Fruit fly (Drosophila melanogaster): ENCODE results near the gene CG5466.

CG5466 gene

dm6 chr3R:20579816-20580215, 37.9 kb upstream of the CG5466 start, which contains the start of the genes EloB and Srp14 (continued):
- TF ChIP-seq CG17328 (GFP tag; IDR thresholded peaks at IDR 0.05) (peak; percentile 80), bsh (GFP tag; optimal IDR thresholded peaks at IDR 0.05) (peak in 1 of 2 experiments; percentile 82), CG12155 (GFP tag; optimal IDR thresholded peaks at IDR 0.05) (peak; percentile 77), CG18599 (GFP tag; optimal IDR thresholded peaks at IDR 0.05) (no peak), CG10654 (GFP tag; optimal IDR thresholded peaks at IDR 0.05) (peak; percentile 71), Nf-YA (GFP tag; IDR thresholded peaks at IDR 0.05) (no peak), mirr (GFP tag; optimal IDR thresholded peaks at IDR 0.05) (peak; percentile 51), ken (GFP tag; IDR thresholded peaks at IDR 0.05) (peak; percentile 59; the same call in 1 of the 3 replicates), Dad (GFP tag; optimal IDR thresholded peaks at IDR 0.05) (peak; percentile 81), sc (optimal IDR thresholded peaks at IDR 0.05) (no peak), sc (GFP tag; optimal IDR thresholded peaks at IDR 0.05) (no peak), CG9797 (GFP tag; optimal IDR thresholded peaks at IDR 0.05) (peak; percentile 80), tgo (GFP tag; IDR thresholded peaks at IDR 0.05) (peak; percentile 66), wdn (GFP tag; IDR thresholded peaks at IDR 0.05) (peak; percentile 59; the same call in 1 of the 2 replicates), CG33213 (GFP tag; optimal IDR thresholded peaks at IDR 0.05) (peak; percentile 71), btn (GFP tag; optimal IDR thresholded peaks at IDR 0.05) (peak; percentile 13), CG7928 (GFP tag; optimal IDR thresholded peaks at IDR 0.05) (peak; percentile 96), CG6254 (GFP tag; optimal IDR thresholded peaks at IDR 0.05) (no peak), D (optimal IDR thresholded peaks at IDR 0.05) (no peak), D (GFP tag; optimal IDR thresholded peaks at IDR 0.05) (peak; percentile 24), CG4424 (GFP tag; optimal IDR thresholded peaks at IDR 0.05) (peak; percentile 84), CG2129 (GFP tag; IDR thresholded peaks at IDR 0.05; ENCODE audit: partially characterized antibody) (peak; percentile 95), CG6854 (GFP tag; optimal IDR thresholded peaks at IDR 0.05) (peak; percentile 54), cg (GFP tag; optimal IDR thresholded peaks at IDR 0.05) (no peak), CG7987 (GFP tag; optimal IDR thresholded peaks at IDR 0.05) (peak; percentile 77), slou (GFP tag; optimal IDR thresholded peaks at IDR 0.05) (peak; percentile 73), CkIIα-i1 (GFP tag; IDR thresholded peaks at IDR 0.05) (no peak), ato (GFP tag; IDR thresholded peaks at IDR 0.05; ENCODE audit: partially characterized antibody) (peak; percentile 87), HLH3B (GFP tag; IDR thresholded peaks at IDR 0.05) (peak; percentile 63), pita (GFP tag; optimal IDR thresholded peaks at IDR 0.05) (no peak), CG18262 (tag; optimal IDR thresholded peaks at IDR 0.05) (peak; percentile 77), Hsf (GFP tag; optimal IDR thresholded peaks at IDR 0.05) (peak; percentile 89), bigmax (GFP tag; optimal IDR thresholded peaks at IDR 0.05) (peak; percentile 2), da (GFP tag; optimal IDR thresholded peaks at IDR 0.05) (peak; percentile 31), CG3163 (GFP tag; optimal IDR thresholded peaks at IDR 0.05) (peak; percentile 17), unc-4 (GFP tag; IDR thresholded peaks at IDR 0.05; ENCODE audit: partially characterized antibody) (peak; percentile 98), ham (GFP tag; IDR thresholded peaks at IDR 0.05) (no peak), run (tag; optimal IDR thresholded peaks at IDR 0.05) (peak; percentile 52), Lhr (GFP tag; optimal IDR thresholded peaks at IDR 0.05) (peak; percentile 77), CG2116 (GFP tag; optimal IDR thresholded peaks at IDR 0.05) (peak; percentile 85), CG30431 (GFP tag; optimal IDR thresholded peaks at IDR 0.05) (peak; percentile 47), repo (GFP tag; optimal IDR thresholded peaks at IDR 0.05) (peak; percentile 63), chn (GFP tag; optimal IDR thresholded peaks at IDR 0.05) (peak; percentile 90), caup (GFP tag; optimal IDR thresholded peaks at IDR 0.05; ENCODE audit: severe bottlenecking) (peak; percentile 75), zfh2 (GFP tag; optimal IDR thresholded peaks at IDR 0.05) (peak; percentile 90), Asciz (GFP tag; optimal IDR thresholded peaks at IDR 0.05) (no peak), Dip3 (GFP tag; optimal IDR thresholded peaks at IDR 0.05) (peak; percentile 78), chinmo (GFP tag; IDR thresholded peaks at IDR 0.05; ENCODE audit: partially characterized antibody) (peak; percentile 92), CG8944 (GFP tag; optimal IDR thresholded peaks at IDR 0.05) (peak; percentile 57), CG31224 (GFP tag; IDR thresholded peaks at IDR 0.05) (peak; percentile 20; the same call in 1 of the 2 replicates), CG9876 (GFP tag; optimal IDR thresholded peaks at IDR 0.05) (peak; percentile 49)
